Fruit fly (Drosophila melanogaster) whole organism, embryonic: ENCODE measurements around the gene Pstk.
A peak's percentile ranks its signal among the peaks of the same experiment; 100 is the strongest.

Experiments used
- CG12769 ChIP-seq: fragments of 200-800 bp; sonication (Bioruptor generic); optimal IDR thresholded peaks from 2 replicates; lab custom pipeline; 2019; ENCODE audit warnings: missing biosample characterization, mild to moderate bottlenecking, missing genetic modification characterization, moderate library complexity
- CG13296 ChIP-seq: fragments of 200-800 bp; sonication (Bioruptor generic); optimal IDR thresholded peaks from 3 replicates; lab custom pipeline; 2018; ENCODE audit warnings: missing biosample characterization, mild to moderate bottlenecking, missing genetic modification characterization
- CG13894 ChIP-seq: fragments of 200-800 bp; sonication (Bioruptor generic); optimal IDR thresholded peaks from 3 replicates; lab custom pipeline; 2018; ENCODE audit warnings: missing biosample characterization, mild to moderate bottlenecking, missing genetic modification characterization, moderate library complexity
- CG14050 ChIP-seq: fragments of 200-800 bp; sonication (Bioruptor generic); IDR thresholded peaks from 3 replicates; pipeline ENCODE4 v1.3.6; 2022; ENCODE audit warnings: missing biosample characterization, missing genetic modification characterization
- CG14860 ChIP-seq: fragments of 200-800 bp; sonication (Bioruptor generic); IDR thresholded peaks from 3 replicates; pipeline ENCODE4 v1.3.6; 2022; ENCODE audit warnings: missing biosample characterization, missing genetic modification characterization; ENCODE audit not compliant: partially characterized antibody
- CG15011 ChIP-seq: fragments of 200-800 bp; sonication (Bioruptor generic); optimal IDR thresholded peaks from 3 replicates; lab custom pipeline; 2018; ENCODE audit warnings: missing biosample characterization, mild to moderate bottlenecking, missing genetic modification characterization
- CG15601 ChIP-seq: fragments of 200-800 bp; sonication (Bioruptor generic); optimal IDR thresholded peaks from 3 replicates; lab custom pipeline; 2019; ENCODE audit warnings: missing biosample characterization, mild to moderate bottlenecking, missing genetic modification characterization, moderate library complexity
- CG1647 ChIP-seq: fragments of 200-800 bp; sonication (Bioruptor generic); optimal IDR thresholded peaks from 3 replicates; lab custom pipeline; 2016; ENCODE audit warnings: missing biosample characterization, missing genetic modification characterization
- CG17328 ChIP-seq: fragments of 200-800 bp; sonication (Bioruptor generic); IDR thresholded peaks from 2 replicates; pipeline ENCODE4 v1.3.6; 2022; ENCODE audit warnings: missing biosample characterization, missing genetic modification characterization
- CG1832 ChIP-seq: fragments of 200-800 bp; sonication (Bioruptor generic); optimal IDR thresholded peaks from 2 replicates; lab custom pipeline; 2017; ENCODE audit warnings: missing biosample characterization, mild to moderate bottlenecking, missing genetic modification characterization, inconsistent platforms
- CG34224 ChIP-seq: fragments of 200-800 bp; sonication (Bioruptor generic); IDR thresholded peaks from 3 replicates; pipeline ENCODE4 v1.3.6; 2022; ENCODE audit warnings: missing biosample characterization, missing genetic modification characterization; ENCODE audit not compliant: partially characterized antibody
- CG42726 ChIP-seq: fragments of 200-800 bp; sonication (Bioruptor generic); IDR thresholded peaks from 2 replicates; pipeline ENCODE4 v1.3.6; 2022; ENCODE audit warnings: missing biosample characterization, missing genetic modification characterization; ENCODE audit not compliant: partially characterized antibody
- CG7987 ChIP-seq: fragments of 200-800 bp; sonication (Bioruptor generic); optimal IDR thresholded peaks from 2 replicates; lab custom pipeline; 2018; ENCODE audit warnings: missing biosample characterization, mild to moderate bottlenecking, missing genetic modification characterization, moderate library complexity
- CG8290 ChIP-seq, 3 experiments: fragments of 200-800 bp; sonication (Bioruptor generic); optimal IDR thresholded peaks; 2 replicates each; lab custom pipeline; 2016 to 2019; ENCODE audit warnings: missing biosample characterization in 3 of 3, missing genetic modification characterization in 3 of 3, mild to moderate bottlenecking in 2 of 3, moderate library complexity in 1 of 3
- CG8765 ChIP-seq: fragments of 200-800 bp; sonication (Bioruptor generic); IDR thresholded peaks from 2 replicates; pipeline ENCODE4 v1.3.6; 2022; ENCODE audit warnings: missing biosample characterization, missing genetic modification characterization
- CG9797 ChIP-seq: fragments of 200-800 bp; sonication (Bioruptor generic); optimal IDR thresholded peaks from 3 replicates; lab custom pipeline; 2018; ENCODE audit warnings: missing biosample characterization, mild to moderate bottlenecking, missing genetic modification characterization
- Chrac-16 ChIP-seq: fragments of 200-800 bp; sonication (Bioruptor generic); optimal IDR thresholded peaks from 3 replicates; lab custom pipeline; 2016; ENCODE audit warnings: missing biosample characterization, missing genetic modification characterization
- D19A ChIP-seq: fragments of 200-800 bp; optimal IDR thresholded peaks from 3 replicates; lab custom pipeline; 2019; ENCODE audit warnings: missing biosample characterization, mild to moderate bottlenecking, missing genetic modification characterization, moderate library complexity
- D19B ChIP-seq: fragments of 200-800 bp; sonication (Bioruptor generic); optimal IDR thresholded peaks from 2 replicates; lab custom pipeline; 2017; ENCODE audit warnings: missing biosample characterization, mild to moderate bottlenecking, missing genetic modification characterization
- Doc2 ChIP-seq: fragments of 200-800 bp; sonication (Bioruptor generic); IDR thresholded peaks from 2 replicates; pipeline ENCODE4 v1.3.6; 2022; ENCODE audit warnings: missing biosample characterization, missing genetic modification characterization
- Dp ChIP-seq: fragments of 200-800 bp; sonication (Bioruptor generic); optimal IDR thresholded peaks from 2 replicates; lab custom pipeline; 2018; ENCODE audit warnings: missing biosample characterization, mild to moderate bottlenecking, missing genetic modification characterization, moderate library complexity
- Ets97D ChIP-seq: fragments of 200-800 bp; sonication (Bioruptor generic); optimal IDR thresholded peaks from 3 replicates; lab custom pipeline; 2016; ENCODE audit warnings: missing biosample characterization, missing genetic modification characterization
- Fer1 ChIP-seq: fragments of 200-800 bp; sonication (Bioruptor generic); optimal IDR thresholded peaks from 2 replicates; lab custom pipeline; 2017; ENCODE audit warnings: missing biosample characterization, mild to moderate bottlenecking, missing genetic modification characterization
- HLH54F ChIP-seq: fragments of 200-800 bp; sonication (Bioruptor generic); optimal IDR thresholded peaks from 3 replicates; lab custom pipeline; 2016; ENCODE audit warnings: missing biosample characterization, missing genetic modification characterization
- Hr3 ChIP-seq: fragments of 200-800 bp; sonication (Bioruptor generic); optimal IDR thresholded peaks from 3 replicates; lab custom pipeline; 2016; ENCODE audit warnings: missing biosample characterization, missing genetic modification characterization
- Lhr ChIP-seq: fragments of 200-800 bp; sonication (Bioruptor generic); optimal IDR thresholded peaks from 3 replicates; lab custom pipeline; 2017; ENCODE audit warnings: mild to moderate bottlenecking, missing biosample characterization, missing genetic modification reagents, missing genetic modification characterization
- MTF-1 ChIP-seq: fragments of 200-800 bp; sonication (Bioruptor generic); optimal IDR thresholded peaks from 2 replicates; lab custom pipeline; 2018; ENCODE audit warnings: missing biosample characterization, mild to moderate bottlenecking, missing genetic modification characterization, borderline replicate concordance
- Med ChIP-seq: fragments of 200-800 bp; sonication (Bioruptor generic); peaks from one replicate; lab custom pipeline; 2016; ENCODE audit warnings: missing biosample characterization, missing genetic modification characterization, mild to moderate bottlenecking, inconsistent platforms, moderate library complexity
- Opbp ChIP-seq: fragments of 200-800 bp; sonication (Bioruptor generic); IDR thresholded peaks from 3 replicates; pipeline ENCODE4 v1.3.6; 2022; ENCODE audit warnings: missing biosample characterization, missing genetic modification characterization; ENCODE audit not compliant: partially characterized antibody
- Ravus ChIP-seq: fragments of 200-800 bp; sonication (Bioruptor generic); IDR thresholded peaks from 2 replicates; pipeline ENCODE4 v1.3.6; 2022; ENCODE audit warnings: missing biosample characterization, missing genetic modification characterization
- Rfx ChIP-seq: fragments of 200-800 bp; sonication (Bioruptor generic); IDR thresholded peaks from 2 replicates; pipeline ENCODE4 v1.3.6; 2022; ENCODE audit warnings: missing biosample characterization, missing genetic modification characterization
- Usf ChIP-seq: fragments of 200-800 bp; sonication (Bioruptor generic); optimal IDR thresholded peaks from 2 replicates; lab custom pipeline; 2017; ENCODE audit warnings: missing genotype, missing biosample characterization, missing genetic modification characterization
- ap ChIP-seq: fragments of 200-800 bp; sonication (Bioruptor generic); IDR thresholded peaks from 2 replicates; pipeline ENCODE4 v1.3.6; 2022; ENCODE audit warnings: missing biosample characterization, missing genetic modification characterization
- bab2 ChIP-seq: fragments of 200-800 bp; sonication (Bioruptor generic); optimal IDR thresholded peaks from 2 replicates; lab custom pipeline; 2016; ENCODE audit warnings: missing biosample characterization, missing genetic modification characterization
- cas ChIP-seq: fragments of 200-800 bp; sonication (Bioruptor generic); IDR thresholded peaks from 2 replicates; pipeline ENCODE4 v1.3.6; 2022; ENCODE audit warnings: missing biosample characterization, missing genetic modification characterization
- cg ChIP-seq: fragments of 200-800 bp; sonication (Bioruptor generic); optimal IDR thresholded peaks from 3 replicates; lab custom pipeline; 2019; ENCODE audit warnings: missing biosample characterization, mild to moderate bottlenecking, missing genetic modification characterization, moderate library complexity
- crol ChIP-seq: fragments of 200-800 bp; sonication (Bioruptor generic); IDR thresholded peaks from 2 replicates; pipeline ENCODE4 v1.3.6; 2022; ENCODE audit warnings: missing biosample characterization, missing genetic modification characterization
- exex ChIP-seq: fragments of 200-800 bp; sonication (Bioruptor generic); optimal IDR thresholded peaks from 4 replicates; lab custom pipeline; 2018; ENCODE audit warnings: missing biosample characterization, mild to moderate bottlenecking, missing genetic modification characterization, moderate library complexity
- ind ChIP-seq: fragments of 200-800 bp; sonication (Bioruptor generic); optimal IDR thresholded peaks from 3 replicates; lab custom pipeline; 2016; ENCODE audit warnings: missing biosample characterization, missing genetic modification characterization
- insv ChIP-seq, 2 experiments: fragments of 200-800 bp; sonication (Bioruptor generic); optimal IDR thresholded peaks; 3 replicates each; lab custom pipeline; 2016 to 2018; ENCODE audit warnings: missing biosample characterization in 2 of 2, missing genetic modification characterization in 2 of 2
- nmo ChIP-seq: fragments of 200-800 bp; sonication (Bioruptor generic); optimal IDR thresholded peaks from 2 replicates; lab custom pipeline; 2018; ENCODE audit warnings: missing biosample characterization, mild to moderate bottlenecking, missing genetic modification characterization, moderate library complexity
- nom ChIP-seq: fragments of 200-800 bp; sonication (Bioruptor generic); optimal IDR thresholded peaks from 2 replicates; lab custom pipeline; 2017; ENCODE audit warnings: missing biosample characterization, missing genetic modification characterization, mild to moderate bottlenecking, moderate library complexity, missing genetic modification reagents
- pfk ChIP-seq: fragments of 200-800 bp; sonication (Bioruptor generic); optimal IDR thresholded peaks from 2 replicates; lab custom pipeline; 2018; ENCODE audit warnings: missing biosample characterization, mild to moderate bottlenecking, missing genetic modification characterization, moderate library complexity
- rib ChIP-seq: fragments of 200-800 bp; sonication (Bioruptor generic); IDR thresholded peaks from 2 replicates; pipeline ENCODE4 v1.3.6; 2022; ENCODE audit warnings: missing biosample characterization, missing genetic modification characterization
- slbo ChIP-seq: fragments of 200-800 bp; sonication (Bioruptor generic); IDR thresholded peaks from 2 replicates; pipeline ENCODE4 v1.3.6; 2022; ENCODE audit warnings: missing biosample characterization, missing genetic modification characterization
- sna ChIP-seq: fragments of 200-800 bp; sonication (Bioruptor generic); IDR thresholded peaks from 2 replicates; pipeline ENCODE4 v1.3.6; 2022; ENCODE audit warnings: missing biosample characterization, missing genetic modification characterization; ENCODE audit not compliant: partially characterized antibody
- stwl ChIP-seq: fragments of 200-800 bp; sonication (Bioruptor generic); optimal IDR thresholded peaks from 3 replicates; lab custom pipeline; 2018; ENCODE audit warnings: missing biosample characterization, mild to moderate bottlenecking, missing genetic modification characterization, moderate library complexity
- tap ChIP-seq: fragments of 200-800 bp; optimal IDR thresholded peaks from 3 replicates; lab custom pipeline; 2019; ENCODE audit warnings: missing biosample characterization, mild to moderate bottlenecking, missing genetic modification characterization, moderate library complexity
- tio ChIP-seq: fragments of 200-800 bp; sonication (Bioruptor generic); optimal IDR thresholded peaks from 2 replicates; lab custom pipeline; 2017; ENCODE audit warnings: missing biosample characterization, missing genetic modification characterization, inconsistent platforms
- trh ChIP-seq: fragments of 200-800 bp; sonication (Bioruptor generic); optimal IDR thresholded peaks from 2 replicates; lab custom pipeline; 2016; ENCODE audit warnings: missing biosample characterization, missing genetic modification characterization

The Pstk gene

dm6 chrX:19602483-19602882, 15.9 kb downstream of the Pstk start (continued):
- no peak for TF ChIP-seq cg (GFP tag; lab: Kevin White, UChicago)
- peak; percentile 21; the same call in 1 of the 3 replicates for TF ChIP-seq CG34224
- peak; percentile 40 for TF ChIP-seq Med (GFP tag; lab: Kevin White, UChicago)
- TF ChIP-seq CG13894 (tag; lab: Kevin White, UChicago) = no peak
- no peak for TF ChIP-seq CG13296 (GFP tag; lab: Kevin White, UChicago)
- peak; percentile 38 for TF ChIP-seq CG12769 (tag; lab: Kevin White, UChicago)
- no peak for TF ChIP-seq Hr3
- no peak for TF ChIP-seq CG15011
- TF ChIP-seq nom (GFP tag; lab: Kevin White, UChicago) = no peak
- no peak for TF ChIP-seq CG8765 (GFP tag; lab: Robert Waterston, UW)
- no peak for TF ChIP-seq bab2 (GFP tag; lab: Kevin White, UChicago)
- 0 out of 3 replicates have a peak, but pooled peaks have one; percentile 25 for TF ChIP-seq Opbp (GFP tag; lab: Robert Waterston, UW)
- no peak for TF ChIP-seq tio (GFP tag; lab: Kevin White, UChicago)
- TF ChIP-seq CG42726 (GFP tag; lab: Robert Waterston, UW) = no peak
- TF ChIP-seq Doc2 (GFP tag; lab: Robert Waterston, UW) = no peak
- TF ChIP-seq Chrac-16 (GFP tag; lab: Kevin White, UChicago) = no peak
- no peak for TF ChIP-seq D19A (tag; lab: Kevin White, UChicago)
- TF ChIP-seq MTF-1 (GFP tag; lab: Kevin White, UChicago) = no peak
- no peak for TF ChIP-seq cas (GFP tag; lab: Robert Waterston, UW)
- no peak for TF ChIP-seq ind (GFP tag; lab: Kevin White, UChicago)
- no peak for TF ChIP-seq Usf (GFP tag; lab: Kevin White, UChicago)
- no peak for TF ChIP-seq Ravus (GFP tag; lab: Robert Waterston, UW)
- TF ChIP-seq Rfx (GFP tag; lab: Robert Waterston, UW) = peak; percentile 41; the same call in 1 of the 2 replicates
- TF ChIP-seq CG14050 = no peak
- TF ChIP-seq trh (GFP tag; lab: Kevin White, UChicago) = no peak
- TF ChIP-seq rib = no peak
- no peak for TF ChIP-seq D19B (GFP tag; lab: Kevin White, UChicago)
- no peak for TF ChIP-seq CG9797
- TF ChIP-seq CG17328 (GFP tag; lab: Robert Waterston, UW) = no peak

- TF ChIP-seq CG13296 (GFP tag; lab: Kevin White, UChicago) (peak; percentile 9), Ets97D (GFP tag; lab: Kevin White, UChicago) (peak; percentile 90), Fer1 (GFP tag; lab: Kevin White, UChicago) (peak; percentile 48), HLH54F (GFP tag; lab: Kevin White, UChicago) (no peak), CG15601 (tag; lab: Kevin White, UChicago) (peak; percentile 2), CG1832 (no peak), sna (GFP tag; lab: Robert Waterston, UW) (peak; percentile 85), CG1647 (no peak), Usf (GFP tag; lab: Kevin White, UChicago) (no peak), Lhr (GFP tag; lab: Kevin White, UChicago) (peak; percentile 36), tap (tag; lab: Kevin White, UChicago) (no peak), crol (no peak), insv (GFP tag; optimal IDR thresholded peaks at IDR 0.05; lab: Kevin White, UChicago) (peak in 1 of 2 experiments; percentile 15), CG7987 (GFP tag; lab: Kevin White, UChicago) (peak; percentile 26), ap (GFP tag; lab: Robert Waterston, UW) (no peak), exex (peak; percentile 6), pfk (GFP tag; lab: Kevin White, UChicago) (peak; percentile 38), stwl (tag; lab: Kevin White, UChicago) (peak; percentile 83), nom (GFP tag; lab: Kevin White, UChicago) (peak; percentile 15), nmo (GFP tag; lab: Kevin White, UChicago) (peak; percentile 32), CG8290 (GFP tag; optimal IDR thresholded peaks at IDR 0.05; lab: Kevin White, UChicago) (no peak), CG8290 (tag; optimal IDR thresholded peaks at IDR 0.05; lab: Kevin White, UChicago) (peak in 1 of 2 experiments; percentile 72), Dp (GFP tag; lab: Kevin White, UChicago) (peak; percentile 92), slbo (GFP tag; lab: Robert Waterston, UW) (peak; percentile 36; the same call in 1 of the 2 replicates), CG14860 (GFP tag; lab: Robert Waterston, UW) (peak; percentile 90)
Measured at dm6 chrX:19601644-19602043, 16.7 kb downstream of the Pstk start, which contains the start of gene CG14220. TSS of gene CG14220 (minus strand) at chrX:19601851.
